Worm (Caenorhabditis elegans): ENCODE measurements around the gene natb-1.

natb-1 gene

ce11 chrV:7946229-7946628 lies 37.0 kb downstream of the natb-1 start:
- TF ChIP-seq nhr-129 (tag; optimal IDR thresholded peaks at IDR 0.05), result no peak
- no peak for TF ChIP-seq sma-9 (GFP tag; optimal IDR thresholded peaks at IDR 0.05)
- no peak for TF ChIP-seq sma-9 (tag; optimal IDR thresholded peaks at IDR 0.05)
- no peak for TF ChIP-seq sma-3 (GFP tag; optimal IDR thresholded peaks at IDR 0.05)
- no peak for TF ChIP-seq mbf-1 (tag; optimal IDR thresholded peaks at IDR 0.05)
- TF ChIP-seq ZK546.5 (tag; optimal IDR thresholded peaks at IDR 0.05), result no peak

- no peak for TF ChIP-seq mbf-1 (tag; optimal IDR thresholded peaks at IDR 0.05)
- TF ChIP-seq elt-1 (tag; optimal IDR thresholded peaks at IDR 0.05), result no peak
- no peak for TF ChIP-seq snpc-4 (tag; optimal IDR thresholded peaks at IDR 0.05)
- TF ChIP-seq ZK546.5 (tag; optimal IDR thresholded peaks at IDR 0.05), result no peak
- no peak for TF ChIP-seq nhr-237 (tag; optimal IDR thresholded peaks at IDR 0.05)
- TF ChIP-seq unc-55 (GFP tag; optimal IDR thresholded peaks at IDR 0.05), result no peak
- no peak for TF ChIP-seq nhr-21 (tag; optimal IDR thresholded peaks at IDR 0.05)
- no peak for TF ChIP-seq fos-1 (tag; optimal IDR thresholded peaks at IDR 0.05)
Observed at ce11 chrV:7943568-7943967, 39.7 kb downstream of the natb-1 start, which contains the start of gene Y97E10B.1. Gene Y97E10B.1, plus strand, starts transcription at chrV:7943868.

- no peak for TF ChIP-seq ZK546.5 (tag; optimal IDR thresholded peaks at IDR 0.05)
- TF ChIP-seq nhr-23 (tag; optimal IDR thresholded peaks at IDR 0.05), result no peak
- TF ChIP-seq unc-62 (GFP tag; optimal IDR thresholded peaks at IDR 0.05), result no peak
- TF ChIP-seq sma-3 (GFP tag; optimal IDR thresholded peaks at IDR 0.05), result no peak
- TF ChIP-seq mbf-1 (tag; optimal IDR thresholded peaks at IDR 0.05), result no peak
- TF ChIP-seq lsy-2 (tag; optimal IDR thresholded peaks at IDR 0.05), result no peak
- no peak for TF ChIP-seq Y55F3AM.14 (GFP tag; optimal IDR thresholded peaks at IDR 0.05)
- no peak for TF ChIP-seq mdl-1 (tag; optimal IDR thresholded peaks at IDR 0.05)
- no peak for TF ChIP-seq R02D3.7 (tag; optimal IDR thresholded peaks at IDR 0.05)
- no peak for TF ChIP-seq snpc-4 (tag; optimal IDR thresholded peaks at IDR 0.05)
Observed at ce11 chrV:7940299-7940698, 42.9 kb downstream of the natb-1 start, which contains the start of gene srt-53. Gene srt-53, minus strand, starts transcription at chrV:7940399.

DNA sequence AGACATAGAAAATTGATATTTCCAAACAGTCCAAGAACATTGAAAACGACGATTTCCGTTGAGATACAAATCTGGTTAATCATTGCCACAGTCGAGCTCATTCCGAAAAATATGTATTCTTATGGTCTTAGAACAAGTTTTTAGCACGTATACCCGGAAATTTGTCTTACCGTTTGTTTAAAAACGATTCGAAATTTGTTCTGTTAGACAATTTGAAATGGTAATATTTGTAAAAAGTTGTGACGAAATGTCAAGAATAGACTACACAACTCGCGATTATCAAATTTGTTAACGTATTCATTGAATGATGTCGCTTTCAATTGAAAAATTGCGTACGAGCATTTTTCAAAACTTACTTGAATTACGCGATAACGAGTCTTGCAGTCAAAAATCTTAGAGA lies 46.1 kb downstream of the natb-1 start, which contains the start of gene srsx-3:
TSS of gene srsx-3 (minus strand) at position 101 of the 400 bp plus-strand sequence.
- TF ChIP-seq peb-1 (tag; optimal IDR thresholded peaks at IDR 0.05) (no peak), F13H6.1 (tag; optimal IDR thresholded peaks at IDR 0.05) (no peak), nhr-129 (tag; optimal IDR thresholded peaks at IDR 0.05) (no peak), ztf-4 (tag; optimal IDR thresholded peaks at IDR 0.05) (no peak), gmeb-1 (tag; optimal IDR thresholded peaks at IDR 0.05) (no peak), egl-27 (tag; optimal IDR thresholded peaks at IDR 0.05) (no peak), ztf-1 (GFP tag; conservative IDR thresholded peaks at IDR 0.05) (no peak)

ce11 chrV:7932998-7933397 lies 50.2 kb downstream of the natb-1 start, which contains the start of gene ncx-10:
Gene ncx-10, minus strand, starts transcription at chrV:7933098.
- TF ChIP-seq ceh-16 (tag; optimal IDR thresholded peaks at IDR 0.05) (no peak), lin-39 (tag; optimal IDR thresholded peaks at IDR 0.05) (no peak), ztf-11 (tag; optimal IDR thresholded peaks at IDR 0.05) (no peak), nhr-77 (tag; optimal IDR thresholded peaks at IDR 0.05) (no peak), ztf-4 (tag; optimal IDR thresholded peaks at IDR 0.05) (no peak), lsy-2 (tag; optimal IDR thresholded peaks at IDR 0.05) (no peak), gmeb-1 (tag; optimal IDR thresholded peaks at IDR 0.05) (no peak), sem-4 (tag; optimal IDR thresholded peaks at IDR 0.05) (no peak), peb-1 (tag; optimal IDR thresholded peaks at IDR 0.05) (no peak), blmp-1 (tag; optimal IDR thresholded peaks at IDR 0.05; ENCODE audit: insufficient read depth) (no peak), ZK546.5 (tag; optimal IDR thresholded peaks at IDR 0.05) (no peak), lin-13 (GFP tag; optimal IDR thresholded peaks at IDR 0.05) (no peak), mab-5 (tag; optimal IDR thresholded peaks at IDR 0.05) (no peak), nhr-25 (tag; optimal IDR thresholded peaks at IDR 0.05) (no peak), zag-1 (tag; optimal IDR thresholded peaks at IDR 0.05) (no peak), mdl-1 (tag; optimal IDR thresholded peaks at IDR 0.05) (no peak), lin-11 (tag; optimal IDR thresholded peaks at IDR 0.05) (no peak), fos-1 (tag; optimal IDR thresholded peaks at IDR 0.05) (no peak)

Measured in whole organism, L2 larva.